Worm (Caenorhabditis elegans): ENCODE measurements around the gene C33B4.4.

The C33B4.4 gene

DNA sequence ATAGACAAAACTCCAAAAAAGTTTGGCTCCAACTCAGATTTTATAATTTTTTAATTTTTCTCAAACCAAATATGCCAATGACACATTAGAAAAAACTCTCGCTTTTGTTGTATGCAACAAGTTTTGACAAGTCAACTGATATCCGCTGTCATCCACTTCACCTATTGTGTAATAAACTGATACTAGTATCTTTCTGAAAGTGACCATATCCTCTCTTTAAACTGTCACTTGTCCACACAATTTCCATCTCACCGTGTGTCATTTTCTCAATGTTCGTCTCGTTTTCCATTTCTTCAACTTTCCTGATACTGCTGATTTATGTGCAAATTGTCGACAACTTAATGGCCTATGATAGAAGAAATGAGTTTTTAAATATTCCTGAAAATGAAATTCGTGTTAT, at the start of gene C33B4.4, which contains the start of gene C33B4.5:
Gene C33B4.4 (minus strand): TSS at position 385 of the 400 bp plus-strand sequence.
Gene C33B4.5 (plus strand): TSS at position 270 of the 400 bp plus-strand sequence.
- TF ChIP-seq sox-2 (GFP tag; IDR thresholded peaks at IDR 0.05), result no peak
- no peak for TF ChIP-seq C38D4.7 (GFP tag; optimal IDR thresholded peaks at IDR 0.05)
- no peak for TF ChIP-seq ceh-22 (tag; optimal IDR thresholded peaks at IDR 0.05)
- no peak for TF ChIP-seq T23F11.4 (GFP tag; optimal IDR thresholded peaks at IDR 0.05)

DNA sequence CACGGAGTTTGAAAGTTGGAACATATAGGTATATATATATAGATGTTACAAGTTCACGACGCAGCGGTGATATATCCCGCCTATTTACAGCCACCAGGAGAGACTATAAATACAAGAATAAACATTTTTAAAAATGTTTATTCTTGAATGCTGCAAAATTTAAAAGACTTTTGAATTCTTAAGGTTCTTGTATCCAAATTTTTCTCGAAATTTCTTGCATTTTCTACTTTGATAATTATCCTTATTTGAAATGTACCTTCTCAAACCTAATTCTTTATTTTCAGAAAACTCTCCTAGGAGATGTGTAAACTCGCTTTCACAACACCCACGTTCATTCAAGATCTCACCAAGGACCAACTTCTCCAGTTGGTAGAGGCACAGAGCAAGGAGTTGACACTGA, 48.3 kb upstream of the C33B4.4 start, which contains the start of gene C05D12.4:
Gene C05D12.4 (plus strand): TSS at position 301 of the 400 bp plus-strand sequence.
- TF ChIP-seq sox-4 (tag; optimal IDR thresholded peaks at IDR 0.05) (no peak), nhr-11 (tag; optimal IDR thresholded peaks at IDR 0.05) (no peak), hlh-6 (tag; optimal IDR thresholded peaks at IDR 0.05) (no peak), rnt-1 (tag; optimal IDR thresholded peaks at IDR 0.05) (no peak)

DNA sequence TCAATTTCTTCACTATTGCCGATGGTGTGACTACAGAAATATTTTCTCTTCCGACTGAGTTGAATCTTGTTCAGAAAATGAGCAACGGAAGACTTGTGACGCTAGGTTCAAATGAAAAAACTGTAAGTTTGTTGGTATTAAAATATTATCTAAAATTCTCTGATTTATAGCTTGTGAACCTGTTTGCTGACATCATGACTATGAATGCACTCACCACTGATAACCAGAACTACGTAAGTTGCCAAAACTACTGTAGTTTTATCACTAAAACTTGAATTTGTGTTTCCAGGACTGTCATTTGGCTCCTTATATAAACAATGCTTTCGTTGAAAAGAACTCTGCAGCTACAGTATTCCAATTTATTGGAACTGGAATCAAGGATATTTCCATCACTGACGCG, 45.4 kb upstream of the C33B4.4 start:
- TF ChIP-seq pat-9 (tag; optimal IDR thresholded peaks at IDR 0.05) (no peak), T23F11.4 (GFP tag; optimal IDR thresholded peaks at IDR 0.05) (no peak), sdc-2 (tag; optimal IDR thresholded peaks at IDR 0.05) (no peak), ceh-48 (tag; optimal IDR thresholded peaks at IDR 0.05) (no peak), unc-55 (GFP tag; optimal IDR thresholded peaks at IDR 0.05) (no peak), nfya-1 (tag; optimal IDR thresholded peaks at IDR 0.05) (no peak), nhr-11 (tag; optimal IDR thresholded peaks at IDR 0.05) (no peak), dmd-4 (tag; optimal IDR thresholded peaks at IDR 0.05; ENCODE audit: borderline replicate concordance) (no peak), zip-5 (tag; optimal IDR thresholded peaks at IDR 0.05) (no peak)

DNA sequence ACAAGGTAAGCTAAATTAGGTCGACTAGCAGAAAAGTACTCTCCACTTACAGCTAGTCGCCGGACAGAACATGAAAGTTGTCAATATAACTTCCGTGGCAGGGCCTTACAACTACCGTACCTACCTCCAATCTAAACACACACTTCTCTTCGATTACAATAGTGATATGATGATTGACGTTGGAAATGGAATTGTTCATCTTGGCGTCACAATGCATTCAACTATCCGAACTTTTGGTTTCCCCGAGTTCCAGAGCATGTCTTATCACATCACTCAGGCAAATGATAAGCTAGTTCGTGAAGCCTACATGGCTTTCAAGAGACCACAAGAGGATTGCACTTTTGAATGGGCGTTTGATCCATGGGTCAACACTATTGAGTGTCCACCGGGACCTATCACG, 44.1 kb upstream of the C33B4.4 start:
- TF ChIP-seq ceh-19 (GFP tag; optimal IDR thresholded peaks at IDR 0.05) (no peak), pqm-1 (tag; optimal IDR thresholded peaks at IDR 0.05) (no peak), T23F11.4 (GFP tag; optimal IDR thresholded peaks at IDR 0.05) (no peak), unc-55 (GFP tag; optimal IDR thresholded peaks at IDR 0.05) (no peak), hlh-30 (tag; optimal IDR thresholded peaks at IDR 0.05; ENCODE audit: insufficient read depth) (no peak), C38D4.7 (GFP tag; optimal IDR thresholded peaks at IDR 0.05) (no peak), tbx-2 (tag; optimal IDR thresholded peaks at IDR 0.05) (no peak), ceh-18 (tag; optimal IDR thresholded peaks at IDR 0.05) (no peak), ceh-22 (tag; optimal IDR thresholded peaks at IDR 0.05) (no peak), gmeb-2 (tag; optimal IDR thresholded peaks at IDR 0.05) (no peak), pros-1 (tag; optimal IDR thresholded peaks at IDR 0.05) (no peak), sdc-2 (tag; optimal IDR thresholded peaks at IDR 0.05) (no peak), npax-4 (tag; optimal IDR thresholded peaks at IDR 0.05) (no peak), zip-5 (tag; optimal IDR thresholded peaks at IDR 0.05) (no peak), ets-4 (tag; optimal IDR thresholded peaks at IDR 0.05) (no peak), fkh-6 (tag; optimal IDR thresholded peaks at IDR 0.05) (no peak), che-1 (tag; optimal IDR thresholded peaks at IDR 0.05) (no peak), pha-2 (tag; optimal IDR thresholded peaks at IDR 0.05) (no peak), pha-4 (tag; optimal IDR thresholded peaks at IDR 0.05) (no peak)

ce11 chrII:11424579-11425316, 41.5 kb upstream of the C33B4.4 start, which contains the start of gene C05D12.3:
Gene C05D12.3 (plus strand): TSS chrII:11425266.
- no peak for TF ChIP-seq pha-2 (tag; optimal IDR thresholded peaks at IDR 0.05)
- no peak for TF ChIP-seq F13H6.1 (tag; optimal IDR thresholded peaks at IDR 0.05)
- no peak for TF ChIP-seq hlh-8 (tag; optimal IDR thresholded peaks at IDR 0.05)
- no peak for TF ChIP-seq hlh-13 (GFP tag; optimal IDR thresholded peaks at IDR 0.05)
- no peak for TF ChIP-seq hlh-30 (tag; optimal IDR thresholded peaks at IDR 0.05; ENCODE audit: insufficient read depth)
- no peak for TF ChIP-seq fkh-10 (GFP tag; optimal IDR thresholded peaks at IDR 0.05)
- no peak for TF ChIP-seq zip-5 (tag; optimal IDR thresholded peaks at IDR 0.05)
- TF ChIP-seq eyg-1 (tag; optimal IDR thresholded peaks at IDR 0.05), result no peak
- no peak for TF ChIP-seq ceh-14 (tag; optimal IDR thresholded peaks at IDR 0.05)
